Fruit fly (Drosophila melanogaster) whole organism, wandering third instar larva: ENCODE results near the gene HIP-R.

Experiments used
- Abd-B ChIP-seq: fragments of >200 bp; optimal IDR thresholded peaks from 2 replicates; lab custom pipeline; 2017; ENCODE audit warnings: missing biosample characterization, missing genetic modification characterization
- GATAd ChIP-seq: sonication (Bioruptor generic); optimal IDR thresholded peaks from 2 replicates; lab custom pipeline; 2016; ENCODE audit warnings: missing biosample characterization, missing genetic modification characterization
- HLH106 ChIP-seq: fragments of 200-800 bp; optimal IDR thresholded peaks from 3 replicates; lab custom pipeline; 2019; ENCODE audit warnings: missing biosample characterization, mild to moderate bottlenecking, missing genetic modification characterization, moderate library complexity
- Hnf4 ChIP-seq: fragments of 200-800 bp; sonication (Bioruptor generic); optimal IDR thresholded peaks from 2 replicates; lab custom pipeline; 2016; ENCODE audit warnings: missing biosample characterization, mild to moderate bottlenecking, missing genetic modification characterization
- Hr78 ChIP-seq: fragments of >200 bp; optimal IDR thresholded peaks from 2 replicates; lab custom pipeline; 2017; ENCODE audit warnings: missing biosample characterization, missing genetic modification characterization
- N ChIP-seq: fragments of >200 bp; optimal IDR thresholded peaks from 2 replicates; lab custom pipeline; 2018; ENCODE audit warnings: missing biosample characterization, missing external identifiers, missing genetic modification characterization
- OdsH ChIP-seq: fragments of 200-800 bp; sonication (Bioruptor generic); optimal IDR thresholded peaks from 2 replicates; lab custom pipeline; 2016; ENCODE audit warnings: missing biosample characterization, mild to moderate bottlenecking, missing genetic modification characterization
- brk ChIP-seq: fragments of 200-800 bp; sonication (Bioruptor generic); optimal IDR thresholded peaks from 2 replicates; lab custom pipeline; 2016; ENCODE audit warnings: missing biosample characterization, mild to moderate bottlenecking, missing genetic modification characterization
- dl ChIP-seq, 2 experiments: fragments of 175-275, 200-275 bp in 1 of 2; fragments of 200-275 bp in 1 of 2; sonication (Bioruptor generic); optimal IDR thresholded peaks; lab custom pipeline; 2018; ENCODE audit warnings: mild to moderate bottlenecking in 2 of 2, missing biosample characterization in 2 of 2, missing genetic modification characterization in 2 of 2, moderate library complexity in 2 of 2; ENCODE audit not compliant: partially characterized antibody in 2 of 2, insufficient read depth in 1 of 2
- lola ChIP-seq: fragments of >200 bp; optimal IDR thresholded peaks from 2 replicates; lab custom pipeline; 2017; ENCODE audit warnings: missing biosample characterization, missing genetic modification characterization
- pan ChIP-seq: fragments of >200 bp; optimal IDR thresholded peaks from 2 replicates; lab custom pipeline; 2017
- sage ChIP-seq: fragments of 200-800 bp; sonication (Bioruptor generic); optimal IDR thresholded peaks from 2 replicates; lab custom pipeline; 2016; ENCODE audit warnings: missing biosample characterization, mild to moderate bottlenecking, missing genetic modification characterization
- usp ChIP-seq: fragments of >200 bp; optimal IDR thresholded peaks from 2 replicates; lab custom pipeline; 2017; ENCODE audit warnings: missing biosample characterization, missing genetic modification characterization
- woc ChIP-seq: sonication (Bioruptor generic); optimal IDR thresholded peaks from 2 replicates; lab custom pipeline; 2016; ENCODE audit warnings: missing biosample characterization, mild to moderate bottlenecking, missing genetic modification characterization

dm6 chrX:3809085-3809484 is 19.3 kb downstream of the HIP-R start:
- TF ChIP-seq Hnf4 (GFP tag; lab: Kevin White, UChicago) (no peak), sage (GFP tag; lab: Kevin White, UChicago) (no peak), usp (GFP tag; lab: Kevin White, UChicago) (no peak), Abd-B (GFP tag; lab: Kevin White, UChicago) (no peak), lola (GFP tag; lab: Kevin White, UChicago) (no peak), GATAd (GFP tag; lab: Kevin White, UChicago) (no peak), pan (no peak), HLH106 (tag; lab: Kevin White, UChicago) (no peak), N (GFP tag; lab: Kevin White, UChicago) (no peak), woc (GFP tag; lab: Kevin White, UChicago) (no peak), brk (GFP tag; lab: Kevin White, UChicago) (no peak), Hr78 (GFP tag; lab: Kevin White, UChicago) (no peak), dl (GFP tag; optimal IDR thresholded peaks at IDR 0.05; lab: Kevin White, UChicago; ENCODE audit: insufficient read depth in 1 of 2, partially characterized antibody in 2 of 2) (no peak), OdsH (GFP tag; lab: Kevin White, UChicago) (no peak)
